Worm (Caenorhabditis elegans) whole organism, L2 larva: Measurements from ENCODE around the gene T08A11.1.

Experiments
- Y55F3AM.14 ChIP-seq: fragments of 200-800 bp; sonication (Bioruptor generic); optimal IDR thresholded peaks from 2 replicates; lab custom pipeline; 2018; ENCODE audit warnings: mild to moderate bottlenecking, missing genetic modification characterization, missing compliant biosample characterization
- ZK546.5 ChIP-seq: sonication (generic microtip); optimal IDR thresholded peaks from 2 replicates; lab custom pipeline; 2017; ENCODE audit warnings: missing biosample characterization, missing genetic modification characterization
- ceh-16 ChIP-seq: fragments of 150-350 bp; optimal IDR thresholded peaks from 2 replicates; lab custom pipeline; 2014; ENCODE audit warnings: missing biosample characterization, missing genetic modification characterization
- crh-2 ChIP-seq: sonication (generic microtip); optimal IDR thresholded peaks from 2 replicates; lab custom pipeline; 2017; ENCODE audit warnings: missing biosample characterization, missing genetic modification characterization
- lsy-2 ChIP-seq, 2 experiments: fragments of 150-350 bp in 1 of 2; sonication (generic microtip) in 1 of 2; optimal IDR thresholded peaks; 2 replicates each; lab custom pipeline; 2014 to 2017; ENCODE audit warnings: missing biosample characterization in 2 of 2, missing genetic modification characterization in 2 of 2
- nhr-11 ChIP-seq: fragments of 150-350 bp; optimal IDR thresholded peaks from 2 replicates; lab custom pipeline; 2014; ENCODE audit warnings: missing biosample characterization, missing genetic modification characterization
- nhr-23 ChIP-seq: fragments of 150-350 bp; optimal IDR thresholded peaks from 2 replicates; lab custom pipeline; 2014; ENCODE audit warnings: missing biosample characterization, missing genetic modification reagents, missing genetic modification characterization
- nhr-6 ChIP-seq: fragments of 150-350 bp; optimal IDR thresholded peaks from 2 replicates; lab custom pipeline; 2014; ENCODE audit warnings: missing biosample characterization, missing genetic modification characterization
- sem-4 ChIP-seq: fragments of 150-350 bp; optimal IDR thresholded peaks from 2 replicates; lab custom pipeline; 2014; ENCODE audit warnings: missing biosample characterization, missing genetic modification reagents, missing genetic modification characterization
- skn-1 ChIP-seq: sonication (generic microtip); optimal IDR thresholded peaks from 2 replicates; lab custom pipeline; 2017; ENCODE audit warnings: missing biosample characterization, missing genetic modification characterization
- unc-62 ChIP-seq: fragments of 150-350 bp; optimal IDR thresholded peaks from 2 replicates; lab custom pipeline; 2014; ENCODE audit warnings: missing biosample characterization, missing genetic modification reagents, missing genetic modification characterization
- zag-1 ChIP-seq: fragments of 150-350 bp; optimal IDR thresholded peaks from 2 replicates; lab custom pipeline; 2014; ENCODE audit warnings: missing biosample characterization, missing genetic modification characterization
- ztf-11 ChIP-seq: sonication (generic microtip); optimal IDR thresholded peaks from 2 replicates; lab custom pipeline; 2017; ENCODE audit warnings: missing biosample characterization, missing genetic modification characterization

- no peak for TF ChIP-seq skn-1 (tag; lab: Kevin White, UChicago)
- no peak for TF ChIP-seq crh-2 (tag; lab: Kevin White, UChicago)
- TF ChIP-seq ceh-16, result no peak
- no peak for TF ChIP-seq zag-1
- TF ChIP-seq nhr-6 (tag; lab: Kevin White, UChicago), result no peak
- TF ChIP-seq unc-62 (GFP tag; lab: Kevin White, UChicago), result no peak
- TF ChIP-seq nhr-11 (tag; lab: Kevin White, UChicago), result no peak
- TF ChIP-seq ZK546.5 (tag; lab: Kevin White, UChicago), result no peak
- TF ChIP-seq lsy-2 (tag; optimal IDR thresholded peaks at IDR 0.05; lab: Kevin White, UChicago), result no peak
- no peak for TF ChIP-seq Y55F3AM.14 (GFP tag; lab: Kevin White, UChicago)
- no peak for TF ChIP-seq ztf-11 (tag; lab: Kevin White, UChicago)
- no peak for TF ChIP-seq sem-4 (tag; lab: Kevin White, UChicago)
- no peak for TF ChIP-seq nhr-23 (tag; lab: Kevin White, UChicago)
These were observed 15.4 kb downstream of the T08A11.1 start, which contains the start of gene Y44F5A.1 for ce11 chrIII:4247571-4247970.
